Fruit fly (Drosophila melanogaster) ovary, adult (tissue): ENCODE results near the gene CG14219.

Experiments
- CG17801 ChIP-seq: fragments of 200-800 bp; optimal IDR thresholded peaks from 2 replicates; lab custom pipeline; 2019; ENCODE audit warnings: missing biosample characterization, mild to moderate bottlenecking, missing genetic modification characterization, moderate library complexity; ENCODE audit not compliant: partially characterized antibody

The CG14219 gene

dm6 chrX:19578908-19579647, 10.9 kb downstream of the CG14219 start:
- peak; percentile 31 for TF ChIP-seq CG17801

dm6 chrX:19577940-19578632, 11.9 kb downstream of the CG14219 start:
- TF ChIP-seq CG17801: peak; percentile 28

- no peak for TF ChIP-seq CG17801
Measured at dm6 chrX:19573687-19574086, 16.3 kb downstream of the CG14219 start.

dm6 chrX:19565714-19566316, 24.2 kb downstream of the CG14219 start, which contains the start of the genes Grip84 and car:
Gene Grip84 (minus strand): TSS chrX:19565764.
Gene car (plus strand): TSS chrX:19566019.
- TF ChIP-seq CG17801: no peak

- TF ChIP-seq CG17801: no peak
Measured at dm6 chrX:19549570-19549969, 40.4 kb downstream of the CG14219 start.

- TF ChIP-seq CG17801: no peak
Measured at dm6 chrX:19548438-19548837, 41.5 kb downstream of the CG14219 start.

- TF ChIP-seq CG17801: no peak
Measured at dm6 chrX:19547382-19547781, 42.6 kb downstream of the CG14219 start, which contains the start of gene CG32532. Gene CG32532 (minus strand): TSS chrX:19547482.

dm6 chrX:19546658-19547038, 43.3 kb downstream of the CG14219 start:
- no peak for TF ChIP-seq CG17801

dm6 chrX:19545865-19546657, 43.9 kb downstream of the CG14219 start:
- TF ChIP-seq CG17801: no peak
